Worm (Caenorhabditis elegans) whole organism, L3 larva: ENCODE results near the gene B0507.6.
A peak's percentile ranks its signal among the peaks of the same experiment; 100 is the strongest.

Experiments
- elt-3 ChIP-seq, 3 experiments: fragments of 150-350 bp in 1 of 3; sonication (generic microtip) in 2 of 3; optimal IDR thresholded peaks; 2 replicates in 2 of 3; 4 replicates in 1 of 3; lab custom pipeline; 2014 to 2017; ENCODE audit warnings: missing biosample characterization in 3 of 3, missing genetic modification characterization in 3 of 3
- eor-1 ChIP-seq, 2 experiments: fragments of 150-350 bp; optimal IDR thresholded peaks; 2 replicates each; lab custom pipeline; 2014 to 2018; ENCODE audit warnings: missing biosample characterization in 2 of 2, missing genetic modification characterization in 2 of 2
- jun-1 ChIP-seq: fragments of 150-350 bp; optimal IDR thresholded peaks from 2 replicates; lab custom pipeline; 2014; ENCODE audit warnings: missing biosample characterization, missing genetic modification reagents, missing genetic modification characterization
- pha-4 ChIP-seq: fragments of 150-350 bp; optimal IDR thresholded peaks from 2 replicates; lab custom pipeline; 2014; ENCODE audit warnings: missing biosample characterization, missing genetic modification reagents, missing genetic modification characterization

- TF ChIP-seq pha-4 (tag; lab: Kevin White, UChicago), result peak; percentile 46
- TF ChIP-seq jun-1 (tag; lab: Kevin White, UChicago), result no peak
- TF ChIP-seq elt-3 (tag; optimal IDR thresholded peaks at IDR 0.05; lab: Kevin White, UChicago), result no peak
- no peak for TF ChIP-seq eor-1 (tag; optimal IDR thresholded peaks at IDR 0.05; lab: Kevin White, UChicago)
Measured at ce11 chrV:8784485-8784884, 38.5 kb downstream of the B0507.6 start.
